Worm (Caenorhabditis elegans) whole organism, L4/young adult: ENCODE measurements around the gene F18A12.2.

Source experiments
- W03F9.2 ChIP-seq: fragments of 150-350 bp; optimal IDR thresholded peaks from 2 replicates; lab custom pipeline; 2014; ENCODE audit warnings: missing biosample characterization, missing genetic modification characterization
- dao-5 ChIP-seq: sonication (generic microtip); optimal IDR thresholded peaks from 2 replicates; lab custom pipeline; 2016; ENCODE audit warnings: missing genotype, missing genetic modification characterization, moderate library complexity, missing compliant biosample characterization
- him-1 ChIP-seq: sonication (generic microtip); optimal IDR thresholded peaks from 2 replicates; lab custom pipeline; 2016; ENCODE audit warnings: missing genotype, missing genetic modification reagents, missing genetic modification characterization, missing compliant biosample characterization

DNA sequence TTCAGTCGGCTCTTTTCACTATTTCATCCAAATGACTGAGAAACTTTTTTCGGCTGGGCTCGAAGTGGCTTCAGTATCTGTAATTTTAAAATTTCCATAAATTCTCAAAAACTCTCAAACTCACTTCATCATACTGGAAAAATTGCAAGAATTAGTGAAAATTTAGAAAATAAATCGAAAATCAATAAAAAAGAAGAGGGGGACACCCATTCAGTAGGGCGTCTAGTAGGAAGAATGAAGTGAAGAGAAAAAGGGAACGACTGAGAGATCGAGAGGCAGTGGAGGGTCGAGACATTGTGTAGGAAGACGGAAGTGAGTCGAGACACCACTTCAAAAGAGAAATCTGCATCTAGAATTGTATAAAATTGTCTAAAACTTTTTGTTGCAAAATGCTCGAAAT, 40.8 kb upstream of the F18A12.2 start:
- TF ChIP-seq dao-5 (tag; lab: Kevin White, UChicago) = no peak
- TF ChIP-seq W03F9.2 = no peak
- TF ChIP-seq him-1 (tag; lab: Kevin White, UChicago) = no peak
